Worm (Caenorhabditis elegans) whole organism, late embryonic: Measurements from ENCODE around the gene Y41G9A.17.

Experiments
- C08G9.2 ChIP-seq: sonication (generic microtip); optimal IDR thresholded peaks from 2 replicates; lab custom pipeline; 2016; ENCODE audit warnings: mild to moderate bottlenecking, missing genetic modification characterization, moderate library complexity, missing compliant biosample characterization
- C38D4.7 ChIP-seq: fragments of 200-800 bp; sonication (Bioruptor generic); optimal IDR thresholded peaks from 2 replicates; lab custom pipeline; 2018; ENCODE audit warnings: mild to moderate bottlenecking, missing genetic modification characterization, moderate library complexity, missing compliant biosample characterization
- K02D7.2 ChIP-seq: sonication (generic microtip); optimal IDR thresholded peaks from 2 replicates; lab custom pipeline; 2017; ENCODE audit warnings: mild to moderate bottlenecking, missing genetic modification characterization, missing compliant biosample characterization
- K09A11.1 ChIP-seq: sonication (generic microtip); optimal IDR thresholded peaks from 2 replicates; lab custom pipeline; 2017; ENCODE audit warnings: antibody characterized with exemption, mild to moderate bottlenecking, missing genetic modification characterization, missing compliant biosample characterization; ENCODE audit not compliant: insufficient read depth
- Y22D7AL.16 ChIP-seq: sonication (generic microtip); optimal IDR thresholded peaks from 2 replicates; lab custom pipeline; 2016; ENCODE audit warnings: missing genetic modification characterization, missing compliant biosample characterization
- ahr-1 ChIP-seq: sonication (generic microtip); optimal IDR thresholded peaks from 2 replicates; lab custom pipeline; 2016; ENCODE audit warnings: missing genetic modification characterization, missing compliant biosample characterization
- ama-1 ChIP-seq: fragments of 150-350 bp; optimal IDR thresholded peaks from 2 replicates; lab custom pipeline; 2014
- ceh-14 ChIP-seq: sonication (generic microtip); optimal IDR thresholded peaks from 2 replicates; lab custom pipeline; 2016; ENCODE audit warnings: missing genotype, missing genetic modification characterization, missing compliant biosample characterization
- ceh-18 ChIP-seq: sonication (generic microtip); optimal IDR thresholded peaks from 2 replicates; lab custom pipeline; 2016; ENCODE audit warnings: missing genetic modification characterization, missing compliant biosample characterization
- ceh-34 ChIP-seq: sonication (generic microtip); optimal IDR thresholded peaks from 2 replicates; lab custom pipeline; 2016; ENCODE audit warnings: mild to moderate bottlenecking, missing genetic modification characterization, missing compliant biosample characterization
- ceh-45 ChIP-seq: fragments of 200-800 bp; sonication (Bioruptor generic); IDR thresholded peaks from 2 replicates; pipeline ENCODE4 v1.3.6; 2022; ENCODE audit warnings: missing genetic modification reagents, missing genetic modification characterization, missing compliant biosample characterization
- ceh-48 ChIP-seq: sonication (generic microtip); optimal IDR thresholded peaks from 2 replicates; lab custom pipeline; 2016; ENCODE audit warnings: missing genetic modification characterization, inconsistent platforms, missing compliant biosample characterization
- ceh-6 ChIP-seq: fragments of 200-800 bp; sonication (Bioruptor generic); optimal IDR thresholded peaks from 2 replicates; lab custom pipeline; 2018; ENCODE audit warnings: mild to moderate bottlenecking, missing genetic modification characterization, missing compliant biosample characterization
- ceh-9 ChIP-seq: sonication (generic microtip); optimal IDR thresholded peaks from 2 replicates; lab custom pipeline; 2016; ENCODE audit warnings: mild to moderate bottlenecking, missing genetic modification characterization, inconsistent platforms, missing compliant biosample characterization
- che-1 ChIP-seq: sonication (generic microtip); optimal IDR thresholded peaks from 2 replicates; lab custom pipeline; 2016; ENCODE audit warnings: mild to moderate bottlenecking, missing genetic modification characterization, missing compliant biosample characterization
- dmd-4 ChIP-seq: sonication (generic microtip); optimal IDR thresholded peaks from 2 replicates; lab custom pipeline; 2016; ENCODE audit warnings: borderline replicate concordance, missing genetic modification characterization, missing compliant biosample characterization
- dve-1 ChIP-seq: sonication (generic microtip); optimal IDR thresholded peaks from 2 replicates; lab custom pipeline; 2017; ENCODE audit warnings: antibody characterized with exemption, mild to moderate bottlenecking, missing genetic modification characterization, missing compliant biosample characterization
- elt-4 ChIP-seq: sonication (generic microtip); optimal IDR thresholded peaks from 2 replicates; lab custom pipeline; 2016; ENCODE audit warnings: missing genetic modification characterization, missing compliant biosample characterization
- ets-4 ChIP-seq: sonication (generic microtip); optimal IDR thresholded peaks from 2 replicates; lab custom pipeline; 2016; ENCODE audit warnings: missing genetic modification characterization, missing compliant biosample characterization
- fkh-10 ChIP-seq: fragments of 150-350 bp; optimal IDR thresholded peaks from 2 replicates; lab custom pipeline; 2014; ENCODE audit warnings: missing biosample characterization, missing genetic modification reagents, missing genetic modification characterization
- fkh-6 ChIP-seq: sonication (generic microtip); optimal IDR thresholded peaks from 2 replicates; lab custom pipeline; 2016; ENCODE audit warnings: missing genetic modification characterization, missing compliant biosample characterization
- gmeb-2 ChIP-seq: sonication (generic microtip); optimal IDR thresholded peaks from 2 replicates; lab custom pipeline; 2016; ENCODE audit warnings: missing genetic modification characterization, inconsistent platforms, missing compliant biosample characterization
- hlh-13 ChIP-seq: fragments of 200-800 bp; sonication (Bioruptor generic); optimal IDR thresholded peaks from 2 replicates; lab custom pipeline; 2018; ENCODE audit warnings: mild to moderate bottlenecking, missing genetic modification characterization, missing compliant biosample characterization
- hlh-15 ChIP-seq: sonication (generic microtip); optimal IDR thresholded peaks from 2 replicates; lab custom pipeline; 2016; ENCODE audit warnings: missing genetic modification characterization, missing compliant biosample characterization
- hlh-6 ChIP-seq: sonication (generic microtip); optimal IDR thresholded peaks from 2 replicates; lab custom pipeline; 2016; ENCODE audit warnings: missing genotype, missing genetic modification characterization, missing compliant biosample characterization
- lim-6 ChIP-seq: sonication (generic microtip); optimal IDR thresholded peaks from 2 replicates; lab custom pipeline; 2016; ENCODE audit warnings: missing genetic modification characterization, missing compliant biosample characterization
- lin-11 ChIP-seq: fragments of 200-800 bp; sonication (Bioruptor generic); optimal IDR thresholded peaks from 2 replicates; lab custom pipeline; 2018; ENCODE audit warnings: mild to moderate bottlenecking, missing genetic modification characterization, missing compliant biosample characterization
- madf-2 ChIP-seq: sonication (generic microtip); optimal IDR thresholded peaks from 2 replicates; lab custom pipeline; 2017; ENCODE audit warnings: missing genetic modification characterization, missing compliant biosample characterization
- mec-3 ChIP-seq: sonication (generic microtip); optimal IDR thresholded peaks from 2 replicates; lab custom pipeline; 2016; ENCODE audit warnings: borderline replicate concordance, missing genetic modification characterization, missing compliant biosample characterization
- nhr-11 ChIP-seq: fragments of 150-350 bp; optimal IDR thresholded peaks from 2 replicates; lab custom pipeline; 2014; ENCODE audit warnings: missing biosample characterization, missing genetic modification characterization
- odd-2 ChIP-seq: sonication (generic microtip); optimal IDR thresholded peaks from 2 replicates; lab custom pipeline; 2017; ENCODE audit warnings: antibody characterized with exemption, mild to moderate bottlenecking, missing genetic modification characterization, missing compliant biosample characterization
- pag-3 ChIP-seq: sonication (generic microtip); optimal IDR thresholded peaks from 2 replicates; lab custom pipeline; 2016; ENCODE audit warnings: missing compliant biosample characterization, missing genetic modification characterization, borderline replicate concordance
- pat-9 ChIP-seq: fragments of 200-800 bp; sonication (Bioruptor generic); optimal IDR thresholded peaks from 2 replicates; lab custom pipeline; 2018; ENCODE audit warnings: mild to moderate bottlenecking, missing genetic modification characterization, moderate library complexity, missing compliant biosample characterization
- pax-1 ChIP-seq: fragments of 150-350 bp; optimal IDR thresholded peaks from 2 replicates; lab custom pipeline; 2014; ENCODE audit warnings: missing biosample characterization, missing genetic modification characterization
- pha-2 ChIP-seq: sonication (generic microtip); optimal IDR thresholded peaks from 2 replicates; lab custom pipeline; 2017; ENCODE audit warnings: mild to moderate bottlenecking, missing genetic modification characterization, missing compliant biosample characterization
- pha-4 ChIP-seq: fragments of 150-350 bp; optimal IDR thresholded peaks from 2 replicates; lab custom pipeline; 2018; ENCODE audit warnings: missing biosample characterization, missing genetic modification reagents, missing genetic modification characterization
- pqm-1 ChIP-seq: sonication (generic microtip); optimal IDR thresholded peaks from 2 replicates; lab custom pipeline; 2016; ENCODE audit warnings: missing genetic modification characterization, missing compliant biosample characterization
- pros-1 ChIP-seq: fragments of 150-350 bp; optimal IDR thresholded peaks from 2 replicates; lab custom pipeline; 2014; ENCODE audit warnings: missing biosample characterization, missing genetic modification reagents, missing genetic modification characterization
- ref-2 ChIP-seq: sonication (generic microtip); optimal IDR thresholded peaks from 2 replicates; lab custom pipeline; 2016; ENCODE audit warnings: missing genetic modification characterization, missing compliant biosample characterization
- rnt-1 ChIP-seq: sonication (generic microtip); optimal IDR thresholded peaks from 2 replicates; lab custom pipeline; 2016; ENCODE audit warnings: missing genetic modification characterization, missing compliant biosample characterization
- sdc-2 ChIP-seq: sonication (generic microtip); optimal IDR thresholded peaks from 2 replicates; lab custom pipeline; 2016; ENCODE audit warnings: missing genotype, missing genetic modification characterization, missing compliant biosample characterization
- syd-9 ChIP-seq: sonication (generic microtip); optimal IDR thresholded peaks from 2 replicates; lab custom pipeline; 2016; ENCODE audit warnings: mild to moderate bottlenecking, missing genetic modification characterization, moderate library complexity, missing compliant biosample characterization
- ttx-3 ChIP-seq: sonication (generic microtip); optimal IDR thresholded peaks from 2 replicates; lab custom pipeline; 2016; ENCODE audit warnings: missing genetic modification reagents, missing genetic modification characterization, missing compliant biosample characterization
- unc-3 ChIP-seq, 2 experiments: fragments of 200-800 bp in 1 of 2; sonication (Bioruptor generic) in 1 of 2; sonication (generic microtip) in 1 of 2; conservative IDR thresholded peaks in 1 of 2; optimal IDR thresholded peaks in 1 of 2; 2 replicates each; pipeline versions ENCODE4 v1.3.6 to Lab custom; 2016 to 2022; ENCODE audit warnings: missing compliant biosample characterization in 2 of 2, missing genetic modification characterization in 2 of 2, missing genetic modification reagents in 1 of 2
- unc-86 ChIP-seq: sonication (generic microtip); optimal IDR thresholded peaks from 2 replicates; lab custom pipeline; 2016; ENCODE audit warnings: missing genetic modification characterization, missing compliant biosample characterization
- zip-5 ChIP-seq: sonication (generic microtip); optimal IDR thresholded peaks from 2 replicates; lab custom pipeline; 2016; ENCODE audit warnings: missing genetic modification characterization, missing compliant biosample characterization
- ztf-16 ChIP-seq: sonication (generic microtip); optimal IDR thresholded peaks from 2 replicates; lab custom pipeline; 2017; ENCODE audit warnings: missing genetic modification characterization, missing compliant biosample characterization

Y41G9A.17 gene

ce11 chrX:3009190-3009589 lies 9.6 kb upstream of the Y41G9A.17 start, which contains the start of gene Y48D7A.1:
Y48D7A.1 (plus strand) TSS chrX:3009490.
- no peak for TF ChIP-seq ref-2 (tag; lab: Kevin White, UChicago)
- TF ChIP-seq sdc-2: no peak
- no peak for TF ChIP-seq pha-2 (tag; lab: Kevin White, UChicago)
- TF ChIP-seq syd-9: no peak
- TF ChIP-seq dmd-4 (tag; lab: Kevin White, UChicago): no peak
- no peak for TF ChIP-seq pha-4 (tag; lab: Kevin White, UChicago)
- TF ChIP-seq elt-4 (tag; lab: Kevin White, UChicago): no peak
- no peak for TF ChIP-seq odd-2 (tag; lab: Kevin White, UChicago)
- TF ChIP-seq madf-2 (tag; lab: Kevin White, UChicago): no peak
- TF ChIP-seq Y22D7AL.16 (tag; lab: Kevin White, UChicago): no peak
- TF ChIP-seq nhr-11 (tag; lab: Kevin White, UChicago): no peak
- no peak for TF ChIP-seq ama-1 (lab: Kevin White, UChicago)
- TF ChIP-seq pax-1 (tag; lab: Kevin White, UChicago): no peak
- TF ChIP-seq C08G9.2 (tag; lab: Kevin White, UChicago): no peak
- no peak for TF ChIP-seq ceh-9 (tag; lab: Kevin White, UChicago)
- TF ChIP-seq pag-3 (tag; lab: Kevin White, UChicago): no peak

DNA sequence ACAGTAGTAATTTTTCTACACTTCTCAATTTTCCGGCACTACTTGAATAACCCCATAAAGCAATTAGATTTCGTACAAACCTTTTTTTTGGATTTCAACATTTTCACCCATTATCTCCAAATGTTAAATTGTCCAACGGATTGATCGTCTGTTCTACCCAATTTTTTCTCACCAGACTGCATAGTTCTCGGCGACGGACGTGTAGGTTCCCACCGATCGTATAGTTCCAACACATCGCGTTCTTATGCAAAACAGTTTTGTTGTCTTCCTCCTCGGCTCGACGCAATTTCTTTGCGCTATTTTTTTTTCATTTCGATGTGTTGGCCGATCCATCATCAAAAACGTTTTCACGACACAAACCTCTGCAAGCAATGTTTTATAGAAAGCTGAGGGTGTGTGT lies 4.2 kb upstream of the Y41G9A.17 start, which contains the start of gene Y41G9A.6:
Gene Y41G9A.6 (minus strand): TSS at position 101 of the 400 bp plus-strand sequence.
- TF ChIP-seq ahr-1 (tag; lab: Kevin White, UChicago) (no peak), ets-4 (tag; lab: Kevin White, UChicago) (no peak), madf-2 (tag; lab: Kevin White, UChicago) (no peak), che-1 (tag; lab: Kevin White, UChicago) (no peak), pqm-1 (tag; lab: Kevin White, UChicago) (no peak), rnt-1 (tag; lab: Kevin White, UChicago) (no peak), pros-1 (tag; lab: Kevin White, UChicago) (no peak), ceh-34 (tag; lab: Kevin White, UChicago) (no peak), unc-3 (GFP tag; conservative IDR thresholded peaks at IDR 0.05; lab: Robert Waterston, UW) (no peak), unc-3 (tag; optimal IDR thresholded peaks at IDR 0.05; lab: Kevin White, UChicago) (no peak), ceh-48 (tag; lab: Kevin White, UChicago) (no peak), K02D7.2 (no peak), lim-6 (tag; lab: Kevin White, UChicago) (no peak), dve-1 (tag; lab: Kevin White, UChicago) (no peak), lin-11 (tag; lab: Kevin White, UChicago) (no peak), ceh-45 (no peak), fkh-6 (tag; lab: Kevin White, UChicago) (no peak), unc-86 (tag; lab: Kevin White, UChicago) (no peak), hlh-6 (no peak), ceh-14 (tag; lab: Kevin White, UChicago) (no peak), hlh-13 (GFP tag; lab: Kevin White, UChicago) (no peak)

DNA sequence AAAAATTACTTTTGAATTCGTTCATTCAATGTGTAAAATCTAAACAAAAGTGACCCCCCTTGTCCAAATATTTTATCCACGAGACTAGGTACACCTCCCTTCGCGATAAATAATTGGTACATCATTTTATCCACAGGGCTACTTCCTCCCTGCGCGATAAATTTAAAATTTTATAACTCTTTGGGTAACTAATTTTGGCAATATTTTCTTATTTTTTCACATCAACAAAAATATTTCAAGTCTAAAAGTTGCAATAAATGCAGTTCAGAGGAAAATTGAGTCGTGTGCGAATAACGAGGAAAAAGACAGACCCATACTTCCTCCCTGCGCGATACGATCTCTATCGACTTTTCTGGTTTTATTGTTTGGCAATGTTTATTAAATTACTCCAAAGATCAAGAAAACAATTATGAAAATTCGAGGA lies 2.6 kb downstream of the Y41G9A.17 start:
- TF ChIP-seq Y22D7AL.16 (tag; lab: Kevin White, UChicago) (no peak), mec-3 (tag; lab: Kevin White, UChicago) (no peak), syd-9 (peak; percentile 79), ama-1 (lab: Kevin White, UChicago) (no peak), C08G9.2 (tag; lab: Kevin White, UChicago) (peak; percentile 63), ceh-18 (peak; percentile 97), K09A11.1 (tag; lab: Kevin White, UChicago) (peak; percentile 89), che-1 (tag; lab: Kevin White, UChicago) (no peak), odd-2 (tag; lab: Kevin White, UChicago) (peak; percentile 6), unc-3 (GFP tag; conservative IDR thresholded peaks at IDR 0.05; lab: Robert Waterston, UW) (peak; percentile 42; the same call in 1 of the 2 replicates), unc-3 (tag; optimal IDR thresholded peaks at IDR 0.05; lab: Kevin White, UChicago) (peak; percentile 85), ttx-3 (tag; lab: Kevin White, UChicago) (peak; percentile 57), hlh-6 (peak; percentile 8), pat-9 (peak; percentile 55), ceh-6 (GFP tag; lab: Kevin White, UChicago) (peak; percentile 10), ceh-9 (tag; lab: Kevin White, UChicago) (no peak), zip-5 (tag; lab: Kevin White, UChicago) (peak; percentile 59), nhr-11 (tag; lab: Kevin White, UChicago) (peak; percentile 94), fkh-10 (GFP tag; lab: Kevin White, UChicago) (peak; percentile 47), K02D7.2 (no peak), ztf-16 (tag; lab: Kevin White, UChicago) (peak; percentile 82), gmeb-2 (tag; lab: Kevin White, UChicago) (peak; percentile 51), C38D4.7 (GFP tag; lab: Kevin White, UChicago) (no peak), hlh-15 (tag; lab: Kevin White, UChicago) (peak; percentile 40), ceh-14 (tag; lab: Kevin White, UChicago) (peak; percentile 88)
